Fruit fly (Drosophila melanogaster) whole organism, embryonic: ENCODE results near the gene ebd1.
A peak's percentile ranks its signal among the peaks of the same experiment; 100 is the strongest.

Experiments
- Atf-2 ChIP-seq: fragments of 200-800 bp; sonication (Bioruptor generic); optimal IDR thresholded peaks from 2 replicates; lab custom pipeline; 2016; ENCODE audit warnings: missing biosample characterization, missing genetic modification characterization
- BtbVII ChIP-seq: fragments of 200-800 bp; sonication (Bioruptor generic); optimal IDR thresholded peaks from 3 replicates; lab custom pipeline; 2017; ENCODE audit warnings: missing biosample characterization, mild to moderate bottlenecking, missing genetic modification characterization
- C15 ChIP-seq: fragments of 200-800 bp; sonication (Bioruptor generic); IDR thresholded peaks from 3 replicates; pipeline ENCODE4 v1.3.6; 2022; ENCODE audit warnings: missing biosample characterization, missing genetic modification characterization
- CG1024 ChIP-seq: fragments of 200-800 bp; sonication (Bioruptor generic); IDR thresholded peaks from 2 replicates; pipeline ENCODE4 v1.3.6; 2022; ENCODE audit warnings: missing biosample characterization, missing genetic modification characterization
- CG10979 ChIP-seq: fragments of 200-800 bp; sonication (Bioruptor generic); optimal IDR thresholded peaks from 2 replicates; lab custom pipeline; 2018; ENCODE audit warnings: missing biosample characterization, mild to moderate bottlenecking, missing genetic modification characterization, moderate library complexity
- CG11247 ChIP-seq: fragments of 200-800 bp; sonication (Bioruptor generic); IDR thresholded peaks from 2 replicates; pipeline ENCODE4 v1.3.6; 2022; ENCODE audit warnings: missing biosample characterization, missing genetic modification characterization
- CG11456 ChIP-seq: fragments of 200-800 bp; sonication (Bioruptor generic); IDR thresholded peaks from 3 replicates; pipeline ENCODE4 v1.3.6; 2022; ENCODE audit warnings: missing biosample characterization, missing genetic modification characterization
- CG12236 ChIP-seq: fragments of 200-800 bp; sonication (Bioruptor generic); optimal IDR thresholded peaks from 2 replicates; lab custom pipeline; 2016; ENCODE audit warnings: missing biosample characterization, missing genetic modification characterization
- CG1233 ChIP-seq: fragments of 200-800 bp; sonication (Bioruptor generic); optimal IDR thresholded peaks from 4 replicates; lab custom pipeline; 2018; ENCODE audit warnings: missing biosample characterization, mild to moderate bottlenecking, missing genetic modification characterization
- CG17912 ChIP-seq: fragments of 200-800 bp; sonication (Bioruptor generic); optimal IDR thresholded peaks from 2 replicates; lab custom pipeline; 2018; ENCODE audit warnings: missing biosample characterization, mild to moderate bottlenecking, missing genetic modification characterization
- CG18011 ChIP-seq: fragments of 200-800 bp; sonication (Bioruptor generic); optimal IDR thresholded peaks from 2 replicates; lab custom pipeline; 2017; ENCODE audit warnings: missing biosample characterization, missing genetic modification characterization, mild to moderate bottlenecking, moderate library complexity, missing genotype
- CG31365 ChIP-seq: fragments of 200-800 bp; sonication (Bioruptor generic); optimal IDR thresholded peaks from 2 replicates; lab custom pipeline; 2018; ENCODE audit warnings: missing biosample characterization, mild to moderate bottlenecking, missing genetic modification characterization
- CG32772 ChIP-seq: fragments of 200-800 bp; sonication (Bioruptor generic); IDR thresholded peaks from 2 replicates; pipeline ENCODE4 v1.3.6; 2022; ENCODE audit warnings: missing biosample characterization, missing genetic modification characterization
- CG4424 ChIP-seq: fragments of 200-800 bp; sonication (Bioruptor generic); optimal IDR thresholded peaks from 3 replicates; lab custom pipeline; 2016; ENCODE audit warnings: missing biosample characterization, missing genetic modification characterization
- CG4730 ChIP-seq: fragments of 200-800 bp; sonication (Bioruptor generic); IDR thresholded peaks from 2 replicates; pipeline ENCODE4 v1.3.6; 2022; ENCODE audit warnings: missing biosample characterization, missing genetic modification characterization
- CG6689 ChIP-seq: fragments of 200-800 bp; sonication (Bioruptor generic); IDR thresholded peaks from 2 replicates; pipeline ENCODE4 v1.3.6; 2022; ENCODE audit warnings: missing biosample characterization, missing genetic modification characterization
- CG6791 ChIP-seq: fragments of 200-800 bp; sonication (Bioruptor generic); IDR thresholded peaks from 3 replicates; pipeline ENCODE4 v1.3.6; 2022; ENCODE audit warnings: missing biosample characterization, missing genetic modification characterization; ENCODE audit not compliant: partially characterized antibody
- CG9797 ChIP-seq: fragments of 200-800 bp; sonication (Bioruptor generic); optimal IDR thresholded peaks from 3 replicates; lab custom pipeline; 2018; ENCODE audit warnings: missing biosample characterization, mild to moderate bottlenecking, missing genetic modification characterization
- D ChIP-seq, 2 experiments: fragments of 200-800 bp in 1 of 2; fragments of >200 bp in 1 of 2; sonication (Bioruptor generic) in 1 of 2; optimal IDR thresholded peaks; 2 replicates in 1 of 2; 3 replicates in 1 of 2; lab custom pipeline; 2017; ENCODE audit warnings: mild to moderate bottlenecking in 1 of 2, missing biosample characterization in 1 of 2, missing genetic modification characterization in 1 of 2, missing genetic modification reagents in 1 of 2
- D19B ChIP-seq: fragments of 200-800 bp; sonication (Bioruptor generic); optimal IDR thresholded peaks from 2 replicates; lab custom pipeline; 2017; ENCODE audit warnings: missing biosample characterization, mild to moderate bottlenecking, missing genetic modification characterization
- Ets65A ChIP-seq: fragments of 200-800 bp; sonication (Bioruptor generic); peaks from one replicate; lab custom pipeline; 2016; ENCODE audit warnings: missing biosample characterization, missing genetic modification characterization
- GATAe ChIP-seq: fragments of 200-800 bp; sonication (Bioruptor generic); conservative IDR thresholded peaks from 2 replicates; pipeline ENCODE4 v1.3.6; 2022; ENCODE audit warnings: missing biosample characterization, missing genetic modification characterization
- HHEX ChIP-seq: fragments of 200-800 bp; sonication (Bioruptor generic); optimal IDR thresholded peaks from 3 replicates; lab custom pipeline; 2017; ENCODE audit warnings: missing biosample characterization, mild to moderate bottlenecking, missing genetic modification characterization, missing genetic modification reagents
- Hey ChIP-seq: fragments of 200-800 bp; sonication (Bioruptor generic); optimal IDR thresholded peaks from 3 replicates; lab custom pipeline; 2018; ENCODE audit warnings: missing biosample characterization, mild to moderate bottlenecking, missing genetic modification characterization
- HmgZ ChIP-seq: fragments of 200-800 bp; sonication (Bioruptor generic); optimal IDR thresholded peaks from 2 replicates; lab custom pipeline; 2018; ENCODE audit warnings: missing biosample characterization, mild to moderate bottlenecking, missing genetic modification characterization
- Lim3 ChIP-seq: fragments of 200-800 bp; sonication (Bioruptor generic); IDR thresholded peaks from 2 replicates; pipeline ENCODE4 v1.3.6; 2022; ENCODE audit warnings: missing biosample characterization, missing genetic modification characterization
- Mrtf ChIP-seq: fragments of 200-800 bp; sonication (Bioruptor generic); IDR thresholded peaks from 3 replicates; pipeline ENCODE4 v1.3.6; 2022; ENCODE audit warnings: missing biosample characterization, missing genetic modification characterization
- NC2β ChIP-seq: fragments of 200-800 bp; sonication (Bioruptor generic); optimal IDR thresholded peaks from 2 replicates; lab custom pipeline; 2016; ENCODE audit warnings: missing biosample characterization, missing genetic modification characterization
- Nf-YB ChIP-seq: fragments of 200-800 bp; sonication (Bioruptor generic); optimal IDR thresholded peaks from 3 replicates; lab custom pipeline; 2019; ENCODE audit warnings: missing biosample characterization, mild to moderate bottlenecking, missing genetic modification characterization, moderate library complexity
- Ptx1 ChIP-seq: fragments of 200-800 bp; sonication (Bioruptor generic); IDR thresholded peaks from 2 replicates; pipeline ENCODE4 v1.3.6; 2022; ENCODE audit warnings: missing biosample characterization, missing genetic modification characterization
- Rfx ChIP-seq: fragments of 200-800 bp; sonication (Bioruptor generic); IDR thresholded peaks from 2 replicates; pipeline ENCODE4 v1.3.6; 2022; ENCODE audit warnings: missing biosample characterization, missing genetic modification characterization
- Vsx1 ChIP-seq: fragments of 200-800 bp; sonication (Bioruptor generic); optimal IDR thresholded peaks from 2 replicates; lab custom pipeline; 2017; ENCODE audit warnings: missing biosample characterization, mild to moderate bottlenecking, missing genetic modification characterization, missing genetic modification reagents
- YL-1 ChIP-seq: fragments of 200-800 bp; sonication (Bioruptor generic); optimal IDR thresholded peaks from 3 replicates; lab custom pipeline; 2017; ENCODE audit warnings: missing biosample characterization, mild to moderate bottlenecking, missing genetic modification characterization
- az2 ChIP-seq: fragments of 200-800 bp; sonication (Bioruptor generic); optimal IDR thresholded peaks from 3 replicates; lab custom pipeline; 2016; ENCODE audit warnings: missing biosample characterization, missing genetic modification characterization
- chif ChIP-seq, 2 experiments: fragments of 200-800 bp; sonication (Bioruptor generic); optimal IDR thresholded peaks; 3 replicates each; lab custom pipeline; 2016; ENCODE audit warnings: missing biosample characterization in 2 of 2, missing genetic modification characterization in 2 of 2
- croc ChIP-seq: fragments of 200-800 bp; sonication (Bioruptor generic); conservative IDR thresholded peaks from 3 replicates; pipeline ENCODE4 v1.3.6; 2022; ENCODE audit warnings: missing biosample characterization, missing genetic modification characterization
- cwo ChIP-seq: fragments of 200-800 bp; sonication (Bioruptor generic); optimal IDR thresholded peaks from 3 replicates; lab custom pipeline; 2017; ENCODE audit warnings: missing biosample characterization, missing genetic modification characterization, mild to moderate bottlenecking, moderate library complexity, missing genetic modification reagents
- grn ChIP-seq: fragments of 200-800 bp; sonication (Bioruptor generic); optimal IDR thresholded peaks from 3 replicates; lab custom pipeline; 2017; ENCODE audit warnings: missing biosample characterization, missing genetic modification characterization
- gro ChIP-seq: fragments of 200-800 bp; sonication (Bioruptor generic); optimal IDR thresholded peaks from 2 replicates; lab custom pipeline; 2016; ENCODE audit warnings: missing biosample characterization, missing genetic modification characterization
- her ChIP-seq: fragments of 200-800 bp; sonication (Bioruptor generic); optimal IDR thresholded peaks from 2 replicates; lab custom pipeline; 2016; ENCODE audit warnings: missing biosample characterization, missing genetic modification characterization
- nom ChIP-seq: fragments of 200-800 bp; sonication (Bioruptor generic); optimal IDR thresholded peaks from 2 replicates; lab custom pipeline; 2017; ENCODE audit warnings: missing biosample characterization, missing genetic modification characterization, mild to moderate bottlenecking, moderate library complexity, missing genetic modification reagents
- onecut ChIP-seq: fragments of 200-800 bp; sonication (Bioruptor generic); IDR thresholded peaks from 2 replicates; pipeline ENCODE4 v1.3.6; 2022; ENCODE audit warnings: missing biosample characterization, missing genetic modification characterization
- otp ChIP-seq: fragments of 200-800 bp; sonication (Bioruptor generic); IDR thresholded peaks from 3 replicates; pipeline ENCODE4, ENCODE4 v1.3.6; 2022; ENCODE audit warnings: missing biosample characterization, missing genetic modification characterization
- pum ChIP-seq: fragments of 200-800 bp; sonication (Bioruptor generic); optimal IDR thresholded peaks from 2 replicates; lab custom pipeline; 2016; ENCODE audit warnings: missing biosample characterization, missing genetic modification characterization
- ranshi ChIP-seq: fragments of 200-800 bp; sonication (Bioruptor generic); IDR thresholded peaks from 2 replicates; pipeline ENCODE4 v1.3.6; 2022; ENCODE audit warnings: missing biosample characterization, missing genetic modification characterization
- repo ChIP-seq: fragments of 200-800 bp; sonication (Bioruptor generic); optimal IDR thresholded peaks from 2 replicates; lab custom pipeline; 2016; ENCODE audit warnings: missing biosample characterization, missing genetic modification characterization
- sim ChIP-seq: fragments of 200-800 bp; sonication (Bioruptor generic); IDR thresholded peaks from 2 replicates; pipeline ENCODE4 v1.3.6; 2022; ENCODE audit warnings: missing biosample characterization, missing genetic modification characterization
- stc ChIP-seq: fragments of 200-800 bp; sonication (Bioruptor generic); IDR thresholded peaks from 2 replicates; pipeline ENCODE4 v1.3.6; 2022; ENCODE audit warnings: missing biosample characterization, missing genetic modification characterization
- sug ChIP-seq: fragments of 200-800 bp; optimal IDR thresholded peaks from 2 replicates; lab custom pipeline; 2019; ENCODE audit warnings: missing biosample characterization, mild to moderate bottlenecking, missing genetic modification characterization, moderate library complexity
- tx ChIP-seq: fragments of 200-800 bp; sonication (Bioruptor generic); optimal IDR thresholded peaks from 2 replicates; lab custom pipeline; 2016; ENCODE audit warnings: missing biosample characterization, missing genetic modification characterization
- zen ChIP-seq: fragments of 200-800 bp; sonication (Bioruptor generic); optimal IDR thresholded peaks from 3 replicates; lab custom pipeline; 2018; ENCODE audit warnings: missing biosample characterization, mild to moderate bottlenecking, missing genetic modification characterization, moderate library complexity

Gene ebd1

dm6 chr3L:681793-682369 lies 3.5 kb downstream of the ebd1 start (continued):
- TF ChIP-seq Rfx (GFP tag; lab: Robert Waterston, UW) (peak; percentile 45), Nf-YB (GFP tag; lab: Kevin White, UChicago) (peak; percentile 28), Atf-2 (peak; percentile 5), az2 (GFP tag; lab: Kevin White, UChicago) (no peak), CG32772 (GFP tag; lab: Robert Waterston, UW) (no peak), cwo (no peak), CG9797 (GFP tag; lab: Kevin White, UChicago) (peak; percentile 48), HHEX (GFP tag; lab: Kevin White, UChicago) (peak; percentile 4), CG31365 (tag; lab: Kevin White, UChicago) (peak; percentile 59), repo (GFP tag; lab: Kevin White, UChicago) (no peak), nom (GFP tag; lab: Kevin White, UChicago) (peak; percentile 20), GATAe (GFP tag; lab: Robert Waterston, UW) (no peak), CG4424 (GFP tag; lab: Kevin White, UChicago) (peak; percentile 27), sug (peak; percentile 74), CG10979 (no peak), gro (GFP tag; lab: Kevin White, UChicago) (peak; percentile 55), CG12236 (GFP tag; lab: Kevin White, UChicago) (no peak), stc (GFP tag; lab: Robert Waterston, UW) (no peak), C15 (GFP tag; lab: Robert Waterston, UW) (no peak), CG1024 (no peak), CG6689 (GFP tag; lab: Robert Waterston, UW) (no peak), ranshi (GFP tag; lab: Robert Waterston, UW) (no peak; the same call in 1 of the 2 replicates), HmgZ (tag; lab: Kevin White, UChicago) (peak; percentile 68), sim (GFP tag; lab: Robert Waterston, UW) (no peak), CG18011 (GFP tag; lab: Kevin White, UChicago) (peak; percentile 32), CG6791 (peak; percentile 58; the same call in 2 of the 3 replicates), her (GFP tag; lab: Kevin White, UChicago) (no peak), Lim3 (GFP tag; lab: Robert Waterston, UW) (no peak), CG11247 (GFP tag; lab: Robert Waterston, UW) (0 out of 2 replicates have a peak, but pooled peaks have one; percentile 17), YL-1 (GFP tag; lab: Kevin White, UChicago) (peak; percentile 63), CG17912 (GFP tag; lab: Kevin White, UChicago) (peak; percentile 78), Hey (tag; lab: Kevin White, UChicago) (peak; percentile 35), grn (GFP tag; lab: Kevin White, UChicago) (peak; percentile 68), CG11456 (GFP tag; lab: Robert Waterston, UW) (peak; percentile 64; the same call in 2 of the 3 replicates), Mrtf (GFP tag; lab: Robert Waterston, UW) (no peak), Vsx1 (GFP tag; lab: Kevin White, UChicago) (peak; percentile 73), chif (GFP tag; optimal IDR thresholded peaks at IDR 0.05; lab: Kevin White, UChicago) (peak in 1 of 2 experiments; percentile 41), CG1233 (GFP tag; lab: Kevin White, UChicago) (peak; percentile 50), tx (GFP tag; lab: Kevin White, UChicago) (no peak), D (optimal IDR thresholded peaks at IDR 0.05; lab: Kevin White, UChicago) (no peak), D (GFP tag; optimal IDR thresholded peaks at IDR 0.05; lab: Kevin White, UChicago) (no peak), D19B (no peak), zen (peak; percentile 54), NC2β (GFP tag; lab: Kevin White, UChicago) (peak; percentile 53), CG4730 (GFP tag; lab: Robert Waterston, UW) (no peak), croc (GFP tag; lab: Robert Waterston, UW) (no peak), onecut (no peak), pum (GFP tag; lab: Kevin White, UChicago) (no peak), Ets65A (peak; percentile 91), Ptx1 (GFP tag; lab: Robert Waterston, UW) (no peak), BtbVII (GFP tag; lab: Kevin White, UChicago) (peak; percentile 45), otp (GFP tag; lab: Robert Waterston, UW) (no peak; the same call in 2 of the 3 replicates)
